Fruit fly (Drosophila melanogaster): ENCODE measurements around the gene CG7950.

The CG7950 gene

dm6 chr3R:30056592-30057135 is at the start of gene CG7950, which contains the start of gene Rpp14a:
TSS of gene CG7950 (plus strand) at chr3R:30056859.
TSS of gene Rpp14a (plus strand) at chr3R:30056859.
- peak; percentile 69 for TF ChIP-seq noc (tag; optimal IDR thresholded peaks at IDR 0.05)

- TF ChIP-seq noc (tag; optimal IDR thresholded peaks at IDR 0.05) = no peak
These were observed 47.5 kb upstream of the CG7950 start, which contains the start of gene CG7912 for dm6 chr3R:30009173-30009572. TSS of gene CG7912 (minus strand) at chr3R:30009189.

- peak; percentile 71 for TF ChIP-seq noc (tag; optimal IDR thresholded peaks at IDR 0.05)
These were observed 43.8 kb upstream of the CG7950 start for dm6 chr3R:30012602-30013489.

dm6 chr3R:30013909-30014308 is 42.8 kb upstream of the CG7950 start:
- TF ChIP-seq noc (tag; optimal IDR thresholded peaks at IDR 0.05) = no peak

- TF ChIP-seq noc (tag; optimal IDR thresholded peaks at IDR 0.05) = no peak
These were observed 42.2 kb upstream of the CG7950 start for dm6 chr3R:30014480-30014879.

dm6 chr3R:30014977-30015514 is 41.6 kb upstream of the CG7950 start, which contains the start of gene CG7920:
TSS of gene CG7920 (minus strand) at chr3R:30015284.
- TF ChIP-seq noc (tag; optimal IDR thresholded peaks at IDR 0.05) = peak; percentile 42

dm6 chr3R:30021009-30021408 is 35.6 kb upstream of the CG7950 start:
- no peak for TF ChIP-seq noc (tag; optimal IDR thresholded peaks at IDR 0.05)

- TF ChIP-seq noc (tag; optimal IDR thresholded peaks at IDR 0.05) = no peak
These were observed 34.9 kb upstream of the CG7950 start, which contains the start of gene Mgat2 for dm6 chr3R:30021559-30022451. TSS of gene Mgat2 (minus strand) at chr3R:30022221.

- no peak for TF ChIP-seq noc (tag; optimal IDR thresholded peaks at IDR 0.05)
These were observed 34.1 kb upstream of the CG7950 start, which contains the start of the genes RpS28a and Axn for dm6 chr3R:30022452-30023028. TSS of gene RpS28a (minus strand) at chr3R:30022648. TSS of gene Axn (plus strand) at chr3R:30022842.

dm6 chr3R:30023445-30023844 is 33.2 kb upstream of the CG7950 start:
- no peak for TF ChIP-seq noc (tag; optimal IDR thresholded peaks at IDR 0.05)

dm6 chr3R:30030061-30030460 is 26.6 kb upstream of the CG7950 start:
- TF ChIP-seq noc (tag; optimal IDR thresholded peaks at IDR 0.05) = no peak

- no peak for TF ChIP-seq noc (tag; optimal IDR thresholded peaks at IDR 0.05)
These were observed 24.4 kb upstream of the CG7950 start for dm6 chr3R:30032281-30032680.

dm6 chr3R:30036609-30037008 is 20.1 kb upstream of the CG7950 start, which contains the start of gene ZIPIC:
TSS of gene ZIPIC (minus strand) at chr3R:30036870.
- TF ChIP-seq noc (tag; optimal IDR thresholded peaks at IDR 0.05) = no peak

dm6 chr3R:30037630-30038029 is 19.0 kb upstream of the CG7950 start, which contains the start of gene ocn:
TSS of gene ocn (minus strand) at chr3R:30037730.
- TF ChIP-seq noc (tag; optimal IDR thresholded peaks at IDR 0.05) = no peak

dm6 chr3R:30038628-30039027 is 18.0 kb upstream of the CG7950 start, which contains the start of gene janB:
TSS of gene janB (minus strand) at chr3R:30038728.
- no peak for TF ChIP-seq noc (tag; optimal IDR thresholded peaks at IDR 0.05)
